Worm (Caenorhabditis elegans): ENCODE measurements around the gene ilys-5.

ilys-5 gene

DNA sequence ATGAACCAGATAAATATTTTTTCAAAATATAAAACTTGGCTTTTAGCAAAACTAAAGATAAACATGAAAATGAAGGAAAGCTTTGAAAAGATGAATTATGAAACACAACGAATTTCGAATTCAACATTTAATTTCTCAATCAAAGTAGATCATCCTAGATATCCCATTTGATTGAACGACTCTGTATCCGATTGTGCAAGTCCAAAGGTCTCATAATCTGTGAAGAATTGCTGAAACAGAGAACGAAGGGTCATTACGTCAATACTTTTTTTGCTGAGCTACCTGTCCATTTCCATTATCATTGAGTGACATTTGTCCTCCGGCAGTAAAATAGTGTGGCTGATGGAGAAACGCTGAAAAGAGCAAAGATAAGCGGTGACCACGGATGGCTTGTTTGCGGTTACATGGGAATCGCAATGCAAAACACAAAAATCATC is 14.0 kb downstream of the ilys-5 start (continued):
- TF ChIP-seq nhr-102 (tag; optimal IDR thresholded peaks at IDR 0.05) = peak; percentile 69
- TF ChIP-seq hif-1 (tag; optimal IDR thresholded peaks at IDR 0.05) = no peak
- no peak for TF ChIP-seq ceh-44 (GFP tag; IDR thresholded peaks at IDR 0.05)
- TF ChIP-seq vab-7 (GFP tag; IDR thresholded peaks at IDR 0.05) = no peak
- TF ChIP-seq snpc-1.2 (GFP tag; IDR thresholded peaks at IDR 0.05) = no peak
- TF ChIP-seq nhr-111 (GFP tag; optimal IDR thresholded peaks at IDR 0.05) = no peak
- no peak for TF ChIP-seq cey-2 (tag; optimal IDR thresholded peaks at IDR 0.05; ENCODE audit: borderline replicate concordance, insufficient read depth)
- TF ChIP-seq attf-4 (tag; optimal IDR thresholded peaks at IDR 0.05) = no peak
- peak; percentile 67 for TF ChIP-seq pqm-1 (tag; optimal IDR thresholded peaks at IDR 0.05)
- TF ChIP-seq duxl-1 (tag; optimal IDR thresholded peaks at IDR 0.05; ENCODE audit: poor library complexity) = no peak
- no peak for TF ChIP-seq zag-1 (tag; optimal IDR thresholded peaks at IDR 0.05)

DNA sequence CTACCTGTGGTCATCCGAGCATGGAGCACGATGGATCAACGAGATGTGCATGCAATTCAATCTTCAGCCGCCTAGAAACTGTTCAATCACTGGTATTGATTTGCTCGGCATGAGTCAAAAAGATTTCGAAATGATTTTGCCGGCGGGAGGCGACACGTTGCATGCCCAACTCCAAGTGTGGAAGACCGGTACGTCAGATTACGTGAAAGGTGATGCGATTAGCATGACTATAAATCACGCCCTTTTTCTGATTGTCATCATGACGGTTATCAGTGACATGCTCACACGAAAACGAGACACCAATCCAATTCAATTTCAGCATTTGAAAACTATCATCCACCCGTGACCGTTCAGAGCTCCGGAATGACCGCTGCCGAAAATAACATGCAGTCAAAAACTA is 16.0 kb downstream of the ilys-5 start:
- TF ChIP-seq duxl-1 (tag; optimal IDR thresholded peaks at IDR 0.05; ENCODE audit: poor library complexity) (no peak), lin-39 (tag; optimal IDR thresholded peaks at IDR 0.05) (no peak), ceh-20 (GFP tag; IDR thresholded peaks at IDR 0.05) (peak; percentile 59; the same call in 1 of the 2 replicates), unc-130 (GFP tag; optimal IDR thresholded peaks at IDR 0.05) (no peak), saeg-2 (GFP tag; IDR thresholded peaks at IDR 0.05) (0 out of 2 replicates have a peak, but pooled peaks have one; percentile 33), zfp-2 (tag; optimal IDR thresholded peaks at IDR 0.05) (no peak), nhr-6 (tag; optimal IDR thresholded peaks at IDR 0.05) (no peak), Y105C5A.15 (GFP tag; IDR thresholded peaks at IDR 0.05) (no peak), aly-2 (tag; optimal IDR thresholded peaks at IDR 0.05) (no peak), fos-1 (tag; optimal IDR thresholded peaks at IDR 0.05) (no peak), Y75B8A.6 (GFP tag; IDR thresholded peaks at IDR 0.05) (no peak), lin-1 (GFP tag; IDR thresholded peaks at IDR 0.05) (0 out of 2 replicates have a peak, but pooled peaks have one; percentile 25), nhr-76 (tag; optimal IDR thresholded peaks at IDR 0.05) (no peak), F44E2.7 (GFP tag; IDR thresholded peaks at IDR 0.05) (no peak), nhr-28 (tag; optimal IDR thresholded peaks at IDR 0.05) (no peak), ceh-62 (tag; optimal IDR thresholded peaks at IDR 0.05) (no peak), dmd-8 (GFP tag; IDR thresholded peaks at IDR 0.05) (no peak), nhr-77 (tag; optimal IDR thresholded peaks at IDR 0.05) (peak; percentile 33), madf-9 (GFP tag; conservative IDR thresholded peaks at IDR 0.05) (no peak), daf-16 (GFP tag; optimal IDR thresholded peaks at IDR 0.05) (no peak), daf-16 (tag; optimal IDR thresholded peaks at IDR 0.05) (peak; percentile 34), gei-8 (GFP tag; optimal IDR thresholded peaks at IDR 0.05) (no peak), lin-15B (tag; optimal IDR thresholded peaks at IDR 0.05) (no peak), nhr-237 (tag; optimal IDR thresholded peaks at IDR 0.05) (no peak), php-3 (GFP tag; IDR thresholded peaks at IDR 0.05) (peak; percentile 78), hif-1 (tag; optimal IDR thresholded peaks at IDR 0.05) (no peak), rbr-2 (tag; optimal IDR thresholded peaks at IDR 0.05) (no peak), arid-1 (GFP tag; conservative IDR thresholded peaks at IDR 0.05) (no peak), hlh-30 (tag; optimal IDR thresholded peaks at IDR 0.05; ENCODE audit: insufficient read depth) (peak; percentile 25), snpc-4 (tag; optimal IDR thresholded peaks at IDR 0.05) (no peak), lin-13 (GFP tag; optimal IDR thresholded peaks at IDR 0.05) (no peak), jun-1 (tag; optimal IDR thresholded peaks at IDR 0.05) (no peak), ztf-11 (tag; optimal IDR thresholded peaks at IDR 0.05) (no peak), pqm-1 (tag; optimal IDR thresholded peaks at IDR 0.05) (peak; percentile 13), hlh-11 (tag; optimal IDR thresholded peaks at IDR 0.05) (peak; percentile 42), nhr-41 (GFP tag; IDR thresholded peaks at IDR 0.05) (no peak), dmd-6 (GFP tag; IDR thresholded peaks at IDR 0.05) (peak; percentile 61), unc-62 (GFP tag; optimal IDR thresholded peaks at IDR 0.05 in 1 of 2) (peak in 1 of 2 experiments; percentile 63), unc-62 (tag; optimal IDR thresholded peaks at IDR 0.05) (no peak), lir-3 (tag; optimal IDR thresholded peaks at IDR 0.05) (no peak), T20F7.1 (GFP tag; optimal IDR thresholded peaks at IDR 0.05) (no peak), daf-19 (GFP tag; conservative IDR thresholded peaks at IDR 0.05) (no peak), nhr-111 (GFP tag; optimal IDR thresholded peaks at IDR 0.05) (no peak), ZK337.2 (GFP tag; IDR thresholded peaks at IDR 0.05) (no peak)
